Fruit fly (Drosophila melanogaster): ENCODE results near the gene CG10337.
A peak's percentile ranks its signal among the peaks of the same experiment; 100 is the strongest.

DNA sequence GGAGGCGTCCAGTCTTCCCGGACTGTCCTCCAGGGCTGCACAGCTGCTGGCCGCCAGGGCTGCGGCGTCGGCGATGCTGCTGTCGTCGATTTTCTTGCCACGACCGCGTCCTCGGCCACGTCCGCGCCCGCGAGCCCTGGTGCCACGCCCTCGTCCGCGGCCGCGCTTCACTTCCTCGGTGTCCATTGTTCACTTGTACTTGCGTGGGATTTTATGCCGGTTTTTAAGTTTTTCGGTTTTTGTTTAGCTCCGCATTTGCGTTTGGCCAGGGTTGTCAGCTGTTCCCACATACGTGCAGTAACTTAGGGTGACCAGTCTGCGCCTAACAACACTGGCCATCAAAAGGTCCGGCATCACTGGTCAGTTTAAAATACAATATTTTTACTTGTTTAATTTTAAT is 35.4 kb upstream of the CG10337 start, which contains the start of gene Hakai:
- TF ChIP-seq pan (optimal IDR thresholded peaks at IDR 0.05) (no peak), Vsx2 (GFP tag; optimal IDR thresholded peaks at IDR 0.05; ENCODE audit: partially characterized antibody) (no peak), br (GFP tag; optimal IDR thresholded peaks at IDR 0.05) (peak; percentile 16), tai (GFP tag; optimal IDR thresholded peaks at IDR 0.05) (no peak), OdsH (GFP tag; optimal IDR thresholded peaks at IDR 0.05) (no peak), psq (GFP tag; optimal IDR thresholded peaks at IDR 0.05) (peak; percentile 34)
